Fruit fly (Drosophila melanogaster) Kc167 (cell line): ENCODE measurements around the gene Rab9.

ENCODE experiments used
- Myc ChIP-seq: fragments of >200 bp; optimal IDR thresholded peaks from 2 replicates; lab custom pipeline; 2017; ENCODE audit warnings: missing external identifiers
- Sin3A ChIP-seq: fragments of >200 bp; optimal IDR thresholded peaks from 2 replicates; lab custom pipeline; 2018; ENCODE audit warnings: missing external identifiers
- psq ChIP-seq: fragments of >200 bp; optimal IDR thresholded peaks from 2 replicates; lab custom pipeline; 2017; ENCODE audit warnings: missing external identifiers
- ttk ChIP-seq: sonication (Bioruptor generic); optimal IDR thresholded peaks from 2 replicates; lab custom pipeline; 2017; ENCODE audit warnings: missing external identifiers

DNA sequence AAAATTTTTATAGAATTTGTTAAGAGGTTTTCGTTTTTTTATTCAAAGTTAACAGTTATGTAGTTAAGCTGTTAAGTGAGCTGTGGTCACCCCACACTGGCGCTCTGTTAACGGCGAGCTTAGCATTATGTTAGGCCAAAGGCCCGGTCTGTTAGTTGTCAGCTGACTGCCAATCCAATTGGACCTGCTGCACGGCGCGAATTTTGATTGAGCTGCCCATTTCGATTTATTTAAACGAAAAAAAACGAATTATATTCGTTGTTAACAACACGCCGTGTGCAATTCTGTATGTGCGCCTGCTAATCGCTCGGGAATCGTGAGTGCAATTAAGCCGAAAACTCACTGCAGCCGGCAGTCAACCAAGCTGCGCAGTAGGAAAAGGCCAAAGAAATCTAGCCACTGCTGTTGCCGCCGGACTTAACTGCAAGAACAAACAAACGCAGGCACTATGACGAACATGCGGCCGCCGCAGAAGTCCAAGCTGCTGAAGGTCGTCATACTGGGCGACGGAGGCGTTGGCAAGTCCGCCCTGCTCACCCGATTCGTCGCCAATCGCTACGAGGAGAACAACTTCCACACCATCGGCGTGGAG, at the start of gene Rab9:
- no peak for TF ChIP-seq Sin3A
- no peak for TF ChIP-seq ttk (lab: Kevin White, UChicago)
- TF ChIP-seq Myc (lab: Kevin White, UChicago) = no peak
- TF ChIP-seq psq (lab: Kevin White, UChicago) = no peak
